Fruit fly (Drosophila melanogaster) S2 (cell line): ENCODE results near the gene Rab9.

Source experiments
- CG8478 ChIP-seq: fragments of >200 bp; optimal IDR thresholded peaks from 2 replicates; lab custom pipeline; 2018
- CTCF ChIP-seq, 2 experiments: fragments of >200 bp; optimal IDR thresholded peaks; 2 replicates each; lab custom pipeline; 2018

DNA sequence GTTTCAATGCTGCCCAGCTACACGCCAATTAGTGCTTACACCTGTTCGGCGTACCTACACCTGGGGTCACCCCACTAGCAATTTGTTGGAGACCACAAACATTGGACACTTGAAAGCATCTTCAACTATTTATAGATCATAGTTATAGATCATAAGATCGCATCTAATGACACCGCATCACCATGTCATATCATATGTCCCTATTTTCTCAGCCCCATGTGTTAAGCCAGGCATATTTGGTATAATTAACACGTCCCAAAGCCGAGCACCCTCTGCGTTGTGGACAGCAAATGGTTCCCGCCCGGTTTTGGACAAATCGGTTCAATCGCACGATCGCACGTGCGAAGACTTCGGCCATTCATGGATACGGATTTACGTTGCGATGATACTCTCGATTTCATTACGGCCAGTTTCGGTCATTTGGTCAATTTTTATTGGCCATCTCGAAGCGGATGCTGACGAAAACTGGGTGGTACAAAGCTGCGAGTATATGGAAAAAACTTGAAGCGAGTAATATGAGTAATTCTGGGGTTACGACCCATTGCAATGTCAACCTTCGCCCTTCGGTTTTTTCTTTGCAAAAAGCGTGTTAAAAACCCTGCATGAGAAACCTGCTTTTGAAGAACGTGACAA lies 7.3 kb downstream of the Rab9 start:
- TF ChIP-seq CTCF (optimal IDR thresholded peaks at IDR 0.05; lab: Kevin White, UChicago) (no peak), CG8478 (lab: Kevin White, UChicago) (no peak)
